Fruit fly (Drosophila melanogaster) whole organism, wandering third instar larva: ENCODE data around the gene Nt5b.

ENCODE experiments used
- Abd-B ChIP-seq: fragments of >200 bp; optimal IDR thresholded peaks from 2 replicates; lab custom pipeline; 2017; ENCODE audit warnings: missing biosample characterization, missing genetic modification characterization
- CG32264 ChIP-seq: fragments of 200-800 bp; sonication (Bioruptor generic); optimal IDR thresholded peaks from 2 replicates; lab custom pipeline; 2016; ENCODE audit warnings: missing biosample characterization, missing genetic modification characterization
- Dfd ChIP-seq: fragments of >200 bp; optimal IDR thresholded peaks from 2 replicates; lab custom pipeline; 2017; ENCODE audit warnings: missing biosample characterization, missing genetic modification characterization
- Dif ChIP-seq: fragments of 200-275, 200-300 bp; sonication (Bioruptor generic); optimal IDR thresholded peaks from 2 replicates; lab custom pipeline; 2018; ENCODE audit warnings: missing biosample characterization, missing genetic modification characterization; ENCODE audit not compliant: partially characterized antibody
- GATAd ChIP-seq: sonication (Bioruptor generic); optimal IDR thresholded peaks from 2 replicates; lab custom pipeline; 2016; ENCODE audit warnings: missing biosample characterization, missing genetic modification characterization
- HLH106 ChIP-seq: fragments of 200-800 bp; optimal IDR thresholded peaks from 3 replicates; lab custom pipeline; 2019; ENCODE audit warnings: missing biosample characterization, mild to moderate bottlenecking, missing genetic modification characterization, moderate library complexity
- Hr83 ChIP-seq: fragments of 200-300 bp; sonication (Bioruptor generic); optimal IDR thresholded peaks from 2 replicates; lab custom pipeline; 2016; ENCODE audit warnings: missing biosample characterization, mild to moderate bottlenecking, missing genetic modification characterization, moderate library complexity; ENCODE audit not compliant: poor library complexity, severe bottlenecking
- Jra ChIP-seq: sonication (Bioruptor generic); optimal IDR thresholded peaks from 2 replicates; lab custom pipeline; 2016; ENCODE audit warnings: missing biosample characterization, missing genetic modification characterization
- Mio ChIP-seq: sonication (Bioruptor generic); optimal IDR thresholded peaks from 2 replicates; lab custom pipeline; 2016; ENCODE audit warnings: missing biosample characterization, missing genetic modification characterization
- Myc ChIP-seq: fragments of >200 bp; optimal IDR thresholded peaks from 2 replicates; lab custom pipeline; 2017
- N ChIP-seq: fragments of >200 bp; optimal IDR thresholded peaks from 2 replicates; lab custom pipeline; 2018; ENCODE audit warnings: missing biosample characterization, missing external identifiers, missing genetic modification characterization
- Rel ChIP-seq, 2 experiments: fragments of 200-800 bp; sonication (Bioruptor generic) in 1 of 2; optimal IDR thresholded peaks; 2 replicates in 1 of 2; 3 replicates in 1 of 2; lab custom pipeline; 2016 to 2019; ENCODE audit warnings: mild to moderate bottlenecking in 2 of 2, missing biosample characterization in 2 of 2, missing genetic modification characterization in 2 of 2, moderate library complexity in 1 of 2
- Sp1 ChIP-seq: fragments of 200-800 bp; sonication (Bioruptor generic); optimal IDR thresholded peaks from 3 replicates; lab custom pipeline; 2019; ENCODE audit warnings: missing biosample characterization, mild to moderate bottlenecking, missing genetic modification characterization, moderate library complexity
- Vsx2 ChIP-seq: fragments of 200-300, 225-300 bp; sonication (Bioruptor generic); optimal IDR thresholded peaks from 2 replicates; lab custom pipeline; 2018; ENCODE audit warnings: missing biosample characterization, missing genetic modification characterization; ENCODE audit not compliant: partially characterized antibody
- br ChIP-seq: fragments of 200-800 bp; sonication (Bioruptor generic); optimal IDR thresholded peaks from 2 replicates; lab custom pipeline; 2016; ENCODE audit warnings: missing biosample characterization, missing genetic modification characterization
- brk ChIP-seq: fragments of 200-800 bp; sonication (Bioruptor generic); optimal IDR thresholded peaks from 2 replicates; lab custom pipeline; 2016; ENCODE audit warnings: missing biosample characterization, mild to moderate bottlenecking, missing genetic modification characterization
- dl ChIP-seq, 2 experiments: fragments of 175-275, 200-275 bp in 1 of 2; fragments of 200-275 bp in 1 of 2; sonication (Bioruptor generic); optimal IDR thresholded peaks; lab custom pipeline; 2018; ENCODE audit warnings: mild to moderate bottlenecking in 2 of 2, missing biosample characterization in 2 of 2, missing genetic modification characterization in 2 of 2, moderate library complexity in 2 of 2; ENCODE audit not compliant: partially characterized antibody in 2 of 2, insufficient read depth in 1 of 2
- dsf ChIP-seq: sonication (Bioruptor generic); optimal IDR thresholded peaks from 2 replicates; lab custom pipeline; 2016; ENCODE audit warnings: missing biosample characterization, missing genetic modification characterization, borderline replicate concordance
- foxo ChIP-seq, 2 experiments: fragments of 200-800 bp; sonication (Bioruptor generic); optimal IDR thresholded peaks; 2 replicates in 1 of 2; 3 replicates in 1 of 2; lab custom pipeline; 2016 to 2017; ENCODE audit warnings: missing biosample characterization in 2 of 2, missing genetic modification characterization in 2 of 2
- fru ChIP-seq: fragments of 200-800 bp; sonication (Bioruptor generic); optimal IDR thresholded peaks from 3 replicates; lab custom pipeline; 2016; ENCODE audit warnings: missing biosample characterization, mild to moderate bottlenecking, missing genetic modification characterization
- h ChIP-seq: fragments of 200-800 bp; sonication (Bioruptor generic); optimal IDR thresholded peaks from 3 replicates; lab custom pipeline; 2016; ENCODE audit warnings: missing biosample characterization, mild to moderate bottlenecking, missing genetic modification characterization
- jim ChIP-seq: fragments of 175-275, 200-325 bp; sonication (Bioruptor generic); optimal IDR thresholded peaks from 2 replicates; lab custom pipeline; 2016; ENCODE audit warnings: missing biosample characterization, mild to moderate bottlenecking, missing genetic modification characterization
- lola ChIP-seq: fragments of >200 bp; optimal IDR thresholded peaks from 2 replicates; lab custom pipeline; 2017; ENCODE audit warnings: missing biosample characterization, missing genetic modification characterization
- pan ChIP-seq: fragments of >200 bp; optimal IDR thresholded peaks from 2 replicates; lab custom pipeline; 2017
- psq ChIP-seq: fragments of 200-800 bp; sonication (Bioruptor generic); optimal IDR thresholded peaks from 3 replicates; lab custom pipeline; 2017; ENCODE audit warnings: missing biosample characterization, mild to moderate bottlenecking, missing genetic modification characterization, moderate library complexity
- rgr ChIP-seq: fragments of 200-800 bp; sonication (Bioruptor generic); optimal IDR thresholded peaks from 3 replicates; lab custom pipeline; 2016; ENCODE audit warnings: missing biosample characterization, mild to moderate bottlenecking, missing genetic modification characterization
- sv ChIP-seq: fragments of 200-800 bp; sonication (Bioruptor generic); optimal IDR thresholded peaks from 3 replicates; lab custom pipeline; 2016; ENCODE audit warnings: missing biosample characterization, missing genetic modification characterization
- usp ChIP-seq: fragments of >200 bp; optimal IDR thresholded peaks from 2 replicates; lab custom pipeline; 2017; ENCODE audit warnings: missing biosample characterization, missing genetic modification characterization

Gene Nt5b

DNA sequence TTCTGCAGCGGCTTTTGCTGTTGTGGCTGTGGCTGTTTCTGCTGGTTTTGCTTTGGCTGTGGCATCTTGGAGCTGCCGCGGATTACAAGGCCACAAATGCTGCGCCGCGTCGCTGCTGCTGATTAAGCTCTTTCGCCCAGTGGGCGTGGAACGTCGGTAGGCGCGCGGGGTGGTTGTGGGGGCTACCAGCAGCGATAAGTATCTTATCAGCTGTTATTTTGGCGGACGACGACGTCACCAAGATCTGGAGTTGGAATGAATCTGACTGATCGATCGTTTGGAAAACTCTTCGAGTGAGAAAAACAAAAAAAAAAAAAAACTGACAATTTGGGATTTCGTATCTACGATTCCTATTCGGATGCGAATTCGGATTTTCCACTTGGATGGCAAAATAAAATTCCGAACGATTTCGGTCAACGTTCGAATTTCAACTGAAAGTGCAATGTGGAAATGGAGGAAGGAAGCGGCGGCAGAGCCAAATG is 5.8 kb downstream of the Nt5b start:
- TF ChIP-seq sv (GFP tag; lab: Kevin White, UChicago) (no peak), Dfd (no peak), br (no peak), Sp1 (GFP tag; lab: Kevin White, UChicago) (no peak), dl (GFP tag; optimal IDR thresholded peaks at IDR 0.05; lab: Kevin White, UChicago; ENCODE audit: insufficient read depth in 1 of 2, partially characterized antibody in 2 of 2) (no peak), GATAd (GFP tag; lab: Kevin White, UChicago) (no peak), foxo (GFP tag; optimal IDR thresholded peaks at IDR 0.05; lab: Kevin White, UChicago) (no peak), N (GFP tag; lab: Kevin White, UChicago) (no peak), CG32264 (GFP tag; lab: Kevin White, UChicago) (no peak), lola (GFP tag; lab: Kevin White, UChicago) (no peak), Dif (GFP tag; lab: Kevin White, UChicago) (peak; percentile 22), rgr (GFP tag; lab: Kevin White, UChicago) (no peak), Rel (GFP tag; optimal IDR thresholded peaks at IDR 0.05; lab: Kevin White, UChicago) (no peak), Rel (tag; optimal IDR thresholded peaks at IDR 0.05; lab: Kevin White, UChicago) (peak; percentile 3), Abd-B (GFP tag; lab: Kevin White, UChicago) (no peak), pan (lab: Kevin White, UChicago) (no peak)

DNA sequence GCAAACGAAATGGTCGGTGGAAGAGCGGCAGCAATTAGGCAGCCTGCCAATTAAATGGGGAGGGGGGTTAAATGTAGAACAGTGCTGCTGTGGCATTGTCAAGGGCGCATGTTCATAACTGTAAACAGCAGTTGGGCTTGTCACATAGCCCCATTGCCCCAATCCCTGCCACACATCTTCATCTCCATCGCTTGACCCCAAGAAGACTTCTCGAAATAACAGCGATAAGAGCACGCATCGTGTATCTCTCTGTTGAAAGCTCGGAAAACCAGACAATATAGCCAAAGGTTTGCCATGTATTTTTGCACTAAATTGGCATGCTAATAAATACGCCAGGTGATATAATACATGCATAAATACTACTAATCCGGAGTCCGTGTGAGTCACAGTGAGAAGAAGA is 7.4 kb downstream of the Nt5b start:
- no peak for TF ChIP-seq Rel (GFP tag; optimal IDR thresholded peaks at IDR 0.05; lab: Kevin White, UChicago)
- TF ChIP-seq Rel (tag; optimal IDR thresholded peaks at IDR 0.05; lab: Kevin White, UChicago), result peak; percentile 50
- TF ChIP-seq Myc (lab: Kevin White, UChicago), result no peak

DNA sequence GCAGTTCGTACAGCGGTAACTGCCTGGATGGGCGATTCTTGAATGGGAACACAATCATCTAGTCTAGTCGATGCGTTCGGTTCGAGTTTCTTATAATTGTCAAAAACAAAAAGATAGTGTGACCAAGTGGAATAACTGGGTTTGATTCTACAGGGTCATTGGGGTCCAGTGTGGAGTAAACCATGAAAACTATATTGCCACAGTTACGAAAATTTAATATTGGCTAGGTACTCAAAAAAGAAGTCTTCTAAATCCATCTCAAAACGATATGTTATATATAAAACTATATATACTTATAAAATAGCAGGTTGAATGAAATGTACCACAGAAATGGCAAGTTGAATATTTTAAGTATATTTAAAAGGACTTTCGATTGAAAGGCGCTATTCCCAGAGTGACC is 10.0 kb downstream of the Nt5b start, which contains the start of gene CG34328:
CG34328 (minus strand) TSS at position 101 of the 400 bp plus-strand sequence.
- TF ChIP-seq foxo (GFP tag; optimal IDR thresholded peaks at IDR 0.05; lab: Kevin White, UChicago) (no peak), Sp1 (GFP tag; lab: Kevin White, UChicago) (no peak), br (no peak), Vsx2 (no peak), Abd-B (GFP tag; lab: Kevin White, UChicago) (no peak), jim (GFP tag; lab: Kevin White, UChicago) (no peak), sv (GFP tag; lab: Kevin White, UChicago) (no peak), Myc (lab: Kevin White, UChicago) (no peak), usp (GFP tag; lab: Kevin White, UChicago) (no peak), GATAd (GFP tag; lab: Kevin White, UChicago) (no peak), brk (GFP tag; lab: Kevin White, UChicago) (no peak), dsf (no peak), fru (GFP tag; lab: Kevin White, UChicago) (no peak), psq (GFP tag; lab: Kevin White, UChicago) (no peak), Jra (no peak)

DNA sequence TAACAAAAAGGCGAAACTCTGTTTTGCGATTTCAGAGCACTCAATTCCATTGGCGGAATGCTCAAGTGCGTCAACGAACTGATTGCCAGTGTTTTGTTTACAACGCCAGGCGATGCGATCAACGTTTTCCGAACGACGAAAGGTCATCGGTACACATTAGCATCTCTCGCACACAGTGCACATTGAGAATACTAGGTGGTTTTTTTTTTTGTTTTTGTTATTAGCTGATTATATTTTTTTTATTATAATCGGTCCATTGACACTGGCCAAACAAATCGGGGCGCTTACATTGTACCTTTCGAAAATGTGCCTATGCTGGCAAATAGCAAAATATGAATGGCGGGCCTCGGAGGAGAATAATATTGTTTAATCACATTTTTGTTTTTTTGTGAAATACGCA is 14.8 kb downstream of the Nt5b start:
- TF ChIP-seq Myc (lab: Kevin White, UChicago), result no peak
- no peak for TF ChIP-seq br
- no peak for TF ChIP-seq Mio
- no peak for TF ChIP-seq Rel (GFP tag; optimal IDR thresholded peaks at IDR 0.05; lab: Kevin White, UChicago)
- peak; percentile 40 for TF ChIP-seq Rel (tag; optimal IDR thresholded peaks at IDR 0.05; lab: Kevin White, UChicago)
- no peak for TF ChIP-seq h (GFP tag; lab: Kevin White, UChicago)
- TF ChIP-seq dl (GFP tag; optimal IDR thresholded peaks at IDR 0.05; lab: Kevin White, UChicago; ENCODE audit: insufficient read depth in 1 of 2, partially characterized antibody in 2 of 2), result no peak
- no peak for TF ChIP-seq Dfd
- no peak for TF ChIP-seq Abd-B (GFP tag; lab: Kevin White, UChicago)
- no peak for TF ChIP-seq rgr (GFP tag; lab: Kevin White, UChicago)

DNA sequence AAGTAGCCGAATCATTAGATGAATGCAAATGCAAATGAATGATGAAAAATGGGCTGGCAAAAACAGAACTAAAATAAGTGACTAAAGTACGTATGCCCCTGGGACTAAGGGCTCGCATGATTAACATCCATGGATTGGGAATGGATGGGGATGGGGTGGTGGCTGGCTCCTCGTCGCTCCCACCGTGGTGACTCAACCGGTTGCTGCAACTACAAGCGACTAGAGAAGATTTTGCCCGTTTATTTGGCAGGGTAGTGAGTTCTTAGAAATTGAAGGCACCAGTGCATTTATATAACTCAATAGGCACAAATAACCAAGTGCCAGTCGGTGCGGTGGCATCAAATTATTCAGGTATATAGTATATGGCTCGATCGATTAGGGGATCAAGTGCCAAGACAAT is 23.2 kb downstream of the Nt5b start, which contains the start of gene Tsf1:
Tsf1 (plus strand) TSS at position 301 of the 400 bp plus-strand sequence.
- TF ChIP-seq usp (GFP tag; lab: Kevin White, UChicago), result no peak
- TF ChIP-seq N (GFP tag; lab: Kevin White, UChicago), result no peak
- no peak for TF ChIP-seq fru (GFP tag; lab: Kevin White, UChicago)
- TF ChIP-seq Myc (lab: Kevin White, UChicago), result no peak
- no peak for TF ChIP-seq foxo (GFP tag; optimal IDR thresholded peaks at IDR 0.05; lab: Kevin White, UChicago)
- no peak for TF ChIP-seq HLH106 (tag; lab: Kevin White, UChicago)

DNA sequence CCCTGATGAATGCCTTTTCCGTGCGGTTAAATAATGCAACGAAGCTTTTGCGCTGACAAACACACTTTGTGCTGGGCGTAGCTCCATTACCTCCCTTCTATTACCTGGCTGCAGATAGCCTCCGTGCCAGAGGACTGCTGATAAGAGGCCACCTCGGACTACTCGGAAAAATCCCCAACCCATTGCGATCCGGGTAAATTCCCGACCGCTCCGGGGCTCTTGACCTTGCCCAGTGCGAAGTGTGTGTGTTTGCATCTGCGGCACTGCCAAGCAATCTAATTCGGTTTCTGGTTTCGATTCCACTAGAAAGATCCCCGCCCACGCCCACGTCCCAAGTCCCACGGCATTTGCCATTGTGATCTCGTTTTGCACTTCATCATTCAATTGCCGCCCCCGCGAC is 24.1 kb downstream of the Nt5b start:
- TF ChIP-seq Rel (GFP tag; optimal IDR thresholded peaks at IDR 0.05; lab: Kevin White, UChicago) (no peak), Rel (tag; optimal IDR thresholded peaks at IDR 0.05; lab: Kevin White, UChicago) (peak; percentile 94), Hr83 (GFP tag; lab: Kevin White, UChicago) (no peak)
